Worm (Caenorhabditis elegans): Measurements from ENCODE around the gene acs-12.

ce11 chrV:20873144-20873543, 30.8 kb upstream of the acs-12 start:
- no peak for TF ChIP-seq hsf-1 (GFP tag; IDR thresholded peaks at IDR 0.05)
- TF ChIP-seq pha-4 (tag; optimal IDR thresholded peaks at IDR 0.05), result no peak
- no peak for TF ChIP-seq snpc-4 (GFP tag; optimal IDR thresholded peaks at IDR 0.05)
- TF ChIP-seq snpc-4 (tag; optimal IDR thresholded peaks at IDR 0.05), result no peak
- TF ChIP-seq ama-1 (optimal IDR thresholded peaks at IDR 0.05), result no peak
- no peak for TF ChIP-seq ama-1 (GFP tag; optimal IDR thresholded peaks at IDR 0.05)
